Worm (Caenorhabditis elegans) whole organism, L1 larva: ENCODE data around the gene sahd-1.
A peak's percentile ranks its signal among the peaks of the same experiment; 100 is the strongest.

Source experiments
- aha-1 ChIP-seq: fragments of 150-350 bp; optimal IDR thresholded peaks from 2 replicates; lab custom pipeline; 2014; ENCODE audit warnings: missing biosample characterization, missing genetic modification characterization
- ama-1 ChIP-seq: fragments of 150-350 bp; optimal IDR thresholded peaks from 2 replicates; lab custom pipeline; 2014
- ceh-63 ChIP-seq: fragments of 200-800 bp; sonication (Bioruptor generic); optimal IDR thresholded peaks from 2 replicates; lab custom pipeline; 2018; ENCODE audit warnings: mild to moderate bottlenecking, missing genetic modification characterization, missing compliant biosample characterization
- ceh-8 ChIP-seq: fragments of 200-800 bp; sonication (Bioruptor generic); optimal IDR thresholded peaks from 2 replicates; lab custom pipeline; 2018; ENCODE audit warnings: mild to moderate bottlenecking, missing genetic modification characterization, moderate library complexity, missing compliant biosample characterization
- ceh-82 ChIP-seq, 3 experiments: fragments of 150-350 bp in 1 of 3; sonication (generic microtip) in 2 of 3; optimal IDR thresholded peaks; 2 replicates each; lab custom pipeline; 2014 to 2017; ENCODE audit warnings: missing biosample characterization in 3 of 3, missing genetic modification characterization in 3 of 3
- ces-1 ChIP-seq: fragments of 150-350 bp; optimal IDR thresholded peaks from 2 replicates; lab custom pipeline; 2014; ENCODE audit warnings: missing biosample characterization, missing genetic modification reagents, missing genetic modification characterization
- dpl-1 ChIP-seq, 3 experiments: fragments of 150-350 bp in 2 of 3; sonication (generic microtip) in 1 of 3; optimal IDR thresholded peaks; 2 replicates each; lab custom pipeline; 2014 to 2017; ENCODE audit warnings: missing biosample characterization in 3 of 3, missing genetic modification characterization in 3 of 3, missing genetic modification reagents in 3 of 3
- efl-1 ChIP-seq, 4 experiments: fragments of 150-350 bp; optimal IDR thresholded peaks in 3 of 4; peaks in 1 of 4; 1 replicate in 1 of 4; 2 replicates in 3 of 4; lab custom pipeline; 2014; ENCODE audit warnings: missing biosample characterization in 2 of 4, missing genetic modification characterization in 2 of 4, missing genetic modification reagents in 2 of 4
- egl-13 ChIP-seq: sonication (generic microtip); optimal IDR thresholded peaks from 2 replicates; lab custom pipeline; 2016; ENCODE audit warnings: missing genotype, missing genetic modification reagents, missing genetic modification characterization, missing compliant biosample characterization
- egl-27 ChIP-seq, 2 experiments: fragments of 150-350 bp in 1 of 2; sonication (generic microtip); optimal IDR thresholded peaks; 3 replicates each; lab custom pipeline; 2017 to 2018; ENCODE audit warnings: missing biosample characterization in 2 of 2, missing genetic modification characterization in 2 of 2, missing genetic modification reagents in 2 of 2
- elt-3 ChIP-seq, 6 experiments: fragments of 150-350 bp in 1 of 6; sonication (generic microtip); optimal IDR thresholded peaks; 2 replicates each; lab custom pipeline; 2017 to 2018; ENCODE audit warnings: missing biosample characterization in 6 of 6, missing genetic modification characterization in 6 of 6, inconsistent platforms in 1 of 6
- fkh-8 ChIP-seq: sonication (generic microtip); optimal IDR thresholded peaks from 2 replicates; lab custom pipeline; 2016; ENCODE audit warnings: mild to moderate bottlenecking, missing genetic modification characterization, missing compliant biosample characterization
- grh-1 ChIP-seq: fragments of 200-800 bp; sonication (Bioruptor generic); IDR thresholded peaks from 2 replicates; pipeline ENCODE4 v1.3.6; 2022; ENCODE audit warnings: missing genetic modification reagents, missing genetic modification characterization, missing compliant biosample characterization
- hlh-17 ChIP-seq: fragments of 200-800 bp; sonication (Bioruptor generic); optimal IDR thresholded peaks from 2 replicates; lab custom pipeline; 2018; ENCODE audit warnings: missing genetic modification characterization, mild to moderate bottlenecking, missing compliant biosample characterization, moderate library complexity, borderline replicate concordance
- hlh-4 ChIP-seq: sonication (generic microtip); optimal IDR thresholded peaks from 2 replicates; lab custom pipeline; 2016; ENCODE audit warnings: mild to moderate bottlenecking, missing genetic modification characterization, missing compliant biosample characterization
- hpl-2 ChIP-seq: fragments of 150-350 bp; optimal IDR thresholded peaks from 2 replicates; lab custom pipeline; 2014; ENCODE audit warnings: missing biosample characterization, missing genetic modification reagents, missing genetic modification characterization
- irx-1 ChIP-seq: sonication (generic microtip); optimal IDR thresholded peaks from 2 replicates; lab custom pipeline; 2016; ENCODE audit warnings: missing genetic modification characterization, missing compliant biosample characterization
- isw-1 ChIP-seq: fragments of 200-800 bp; sonication (Bioruptor generic); IDR thresholded peaks from 2 replicates; pipeline ENCODE4 v1.3.6; 2022; ENCODE audit warnings: missing genetic modification characterization, missing compliant biosample characterization
- jun-1 ChIP-seq: fragments of 150-350 bp; optimal IDR thresholded peaks from 2 replicates; lab custom pipeline; 2014; ENCODE audit warnings: missing biosample characterization, missing genetic modification reagents, missing genetic modification characterization
- lin-13 ChIP-seq: fragments of 150-350 bp; optimal IDR thresholded peaks from 2 replicates; lab custom pipeline; 2014; ENCODE audit warnings: missing biosample characterization, missing genetic modification reagents, missing genetic modification characterization
- lin-15B ChIP-seq: fragments of 150-350 bp; sonication (generic microtip); optimal IDR thresholded peaks from 3 replicates; lab custom pipeline; 2014; ENCODE audit warnings: missing biosample characterization, missing genetic modification characterization
- lin-35 ChIP-seq, 2 experiments: fragments of 150-350 bp; optimal IDR thresholded peaks; 2 replicates each; lab custom pipeline; 2014; ENCODE audit warnings: missing biosample characterization in 2 of 2, missing genetic modification characterization in 2 of 2, missing genetic modification reagents in 2 of 2
- lir-3 ChIP-seq: sonication (generic microtip); optimal IDR thresholded peaks from 2 replicates; lab custom pipeline; 2016; ENCODE audit warnings: mild to moderate bottlenecking, missing genetic modification characterization, moderate library complexity, missing compliant biosample characterization; ENCODE audit not compliant: poor library complexity
- lsy-2 ChIP-seq, 2 experiments: fragments of 150-350 bp; optimal IDR thresholded peaks; 2 replicates each; lab custom pipeline; 2014; ENCODE audit warnings: missing biosample characterization in 2 of 2, missing genetic modification characterization in 2 of 2
- mep-1 ChIP-seq: fragments of 150-350 bp; optimal IDR thresholded peaks from 2 replicates; lab custom pipeline; 2014; ENCODE audit warnings: missing biosample characterization, missing genetic modification characterization
- nhr-11 ChIP-seq: fragments of 150-350 bp; optimal IDR thresholded peaks from 2 replicates; lab custom pipeline; 2014; ENCODE audit warnings: missing biosample characterization, missing genetic modification characterization
- nhr-12 ChIP-seq: sonication (generic microtip); optimal IDR thresholded peaks from 2 replicates; lab custom pipeline; 2017; ENCODE audit warnings: missing biosample characterization, missing genetic modification characterization
- nhr-28 ChIP-seq: fragments of 150-350 bp; optimal IDR thresholded peaks from 2 replicates; lab custom pipeline; 2014; ENCODE audit warnings: missing biosample characterization, missing genetic modification characterization
- nhr-47 ChIP-seq: sonication (generic microtip); optimal IDR thresholded peaks from 2 replicates; lab custom pipeline; 2016; ENCODE audit warnings: mild to moderate bottlenecking, missing genetic modification characterization, moderate library complexity, missing compliant biosample characterization
- nhr-71 ChIP-seq: sonication (generic microtip); optimal IDR thresholded peaks from 2 replicates; lab custom pipeline; 2016; ENCODE audit warnings: mild to moderate bottlenecking, missing genetic modification characterization, moderate library complexity, missing compliant biosample characterization
- nhr-76 ChIP-seq: sonication (generic microtip); optimal IDR thresholded peaks from 2 replicates; lab custom pipeline; 2017; ENCODE audit warnings: missing biosample characterization, missing genetic modification characterization
- nhr-77 ChIP-seq: fragments of 150-350 bp; optimal IDR thresholded peaks from 2 replicates; lab custom pipeline; 2014; ENCODE audit warnings: missing biosample characterization, missing genetic modification characterization
- nhr-85 ChIP-seq: sonication (generic microtip); peaks from one replicate; lab custom pipeline; 2016; ENCODE audit warnings: missing genetic modification characterization, inconsistent platforms, missing compliant biosample characterization
- pqm-1 ChIP-seq: sonication (generic microtip); optimal IDR thresholded peaks from 3 replicates; lab custom pipeline; 2017; ENCODE audit warnings: missing biosample characterization, missing genetic modification characterization
- rnt-1 ChIP-seq: sonication (generic microtip); optimal IDR thresholded peaks from 2 replicates; lab custom pipeline; 2016; ENCODE audit warnings: mild to moderate bottlenecking, missing genetic modification characterization, moderate library complexity, missing compliant biosample characterization
- skn-1 ChIP-seq: fragments of 150-350 bp; optimal IDR thresholded peaks from 2 replicates; lab custom pipeline; 2014; ENCODE audit warnings: missing biosample characterization, missing genetic modification characterization
- snpc-4 ChIP-seq: fragments of 150-350 bp; optimal IDR thresholded peaks from 2 replicates; lab custom pipeline; 2014; ENCODE audit warnings: missing biosample characterization, missing genetic modification characterization
- snu-23 ChIP-seq: sonication (generic microtip); optimal IDR thresholded peaks from 2 replicates; lab custom pipeline; 2016; ENCODE audit warnings: missing genetic modification characterization, missing compliant biosample characterization
- sox-4 ChIP-seq: sonication (generic microtip); optimal IDR thresholded peaks from 2 replicates; lab custom pipeline; 2016; ENCODE audit warnings: missing genetic modification characterization, missing compliant biosample characterization
- sup-37 ChIP-seq: fragments of 200-800 bp; sonication (Bioruptor generic); optimal IDR thresholded peaks from 2 replicates; lab custom pipeline; 2018; ENCODE audit warnings: mild to moderate bottlenecking, missing genetic modification characterization, missing compliant biosample characterization
- tbx-2 ChIP-seq: sonication (generic microtip); optimal IDR thresholded peaks from 2 replicates; lab custom pipeline; 2016; ENCODE audit warnings: missing genetic modification characterization, missing compliant biosample characterization
- tlp-1 ChIP-seq: fragments of 150-350 bp; optimal IDR thresholded peaks from 2 replicates; lab custom pipeline; 2014; ENCODE audit warnings: missing biosample characterization, missing genetic modification characterization
- unc-130 ChIP-seq: fragments of 150-350 bp; optimal IDR thresholded peaks from 2 replicates; lab custom pipeline; 2017; ENCODE audit warnings: missing biosample characterization, missing genetic modification characterization, inconsistent platforms
- unc-30 ChIP-seq: sonication (generic microtip); optimal IDR thresholded peaks from 2 replicates; lab custom pipeline; 2017; ENCODE audit warnings: missing biosample characterization, missing genetic modification characterization
- unc-62 ChIP-seq: fragments of 150-350 bp; optimal IDR thresholded peaks from 2 replicates; lab custom pipeline; 2014; ENCODE audit warnings: missing biosample characterization, missing genetic modification reagents, missing genetic modification characterization
- vab-15 ChIP-seq: sonication (generic microtip); optimal IDR thresholded peaks from 2 replicates; lab custom pipeline; 2017; ENCODE audit warnings: missing genotype, mild to moderate bottlenecking, missing genetic modification characterization, missing compliant biosample characterization
- ztf-11 ChIP-seq, 2 experiments: sonication (generic microtip); optimal IDR thresholded peaks; 2 replicates each; lab custom pipeline; 2016 to 2017; ENCODE audit warnings: missing genetic modification characterization in 2 of 2, missing biosample characterization in 1 of 2, missing compliant biosample characterization in 1 of 2

Gene sahd-1

DNA sequence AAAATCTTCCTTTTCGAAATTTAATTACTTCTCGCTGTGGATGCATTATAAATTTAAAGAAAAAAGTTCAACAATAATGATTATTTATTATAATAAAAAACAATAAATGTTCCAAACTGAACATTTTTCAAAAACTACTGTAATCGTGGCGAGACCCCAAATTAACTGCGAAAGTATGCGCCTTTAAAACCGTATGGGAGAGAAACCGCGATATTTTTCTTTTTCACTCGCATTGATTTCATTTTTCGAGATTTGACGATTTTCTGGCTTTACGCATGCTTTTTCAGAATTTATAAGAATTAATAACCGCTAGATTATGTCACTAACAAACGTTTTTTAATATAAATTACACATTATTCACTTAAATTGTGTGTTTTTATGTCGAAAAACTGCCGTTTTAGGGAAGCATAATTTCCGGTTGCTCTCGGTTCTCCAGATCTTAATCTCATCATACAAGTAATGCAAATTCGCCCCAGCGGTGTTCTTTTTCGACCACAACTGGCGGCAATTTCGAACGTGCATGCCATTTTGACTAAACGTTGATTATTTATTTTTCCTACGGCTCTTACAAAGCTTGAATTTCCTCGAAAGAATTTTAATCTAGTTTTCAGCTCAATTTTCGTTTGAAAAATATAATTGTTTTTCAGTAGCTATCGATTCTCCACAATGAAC, 13.6 kb downstream of the sahd-1 start, which contains the start of gene F12A10.8 (continued):
- TF ChIP-seq efl-1 (optimal IDR thresholded peaks at IDR 0.05; lab: Kevin White, UChicago), result peak; percentile 57 to 83
- peak; percentile 85 to 98 for TF ChIP-seq efl-1 (GFP tag; optimal IDR thresholded peaks at IDR 0.05 in 1 of 2; lab: Kevin White, UChicago)
- no peak for TF ChIP-seq nhr-11 (tag; lab: Kevin White, UChicago)
- peak; percentile 33 for TF ChIP-seq nhr-85 (tag; lab: Kevin White, UChicago)
- no peak for TF ChIP-seq nhr-12
- TF ChIP-seq nhr-76, result no peak
- no peak for TF ChIP-seq egl-27 (tag; optimal IDR thresholded peaks at IDR 0.05; lab: Kevin White, UChicago)
- no peak for TF ChIP-seq isw-1 (GFP tag; lab: Robert Waterston, UW)
- TF ChIP-seq nhr-71 (tag; lab: Kevin White, UChicago), result no peak
- TF ChIP-seq dpl-1 (GFP tag; optimal IDR thresholded peaks at IDR 0.05; lab: Kevin White, UChicago), result peak; percentile 67 to 87 (median 79)
- TF ChIP-seq egl-13 (tag; lab: Kevin White, UChicago), result no peak
- TF ChIP-seq lir-3 (tag; lab: Kevin White, UChicago), result no peak
- no peak for TF ChIP-seq nhr-47 (tag; lab: Kevin White, UChicago)
- no peak for TF ChIP-seq unc-130
- no peak for TF ChIP-seq snpc-4 (tag; lab: Kevin White, UChicago)
- TF ChIP-seq rnt-1 (tag; lab: Kevin White, UChicago), result peak; percentile 21
- peak; percentile 67 for TF ChIP-seq lin-15B (tag; lab: Kevin White, UChicago)
- peak; percentile 17 for TF ChIP-seq skn-1
- TF ChIP-seq ceh-82 (tag; optimal IDR thresholded peaks at IDR 0.05; lab: Kevin White, UChicago), result peak in 1 of 3 experiments; percentile 32
- peak; percentile 75 to 92 for TF ChIP-seq lin-35 (GFP tag; optimal IDR thresholded peaks at IDR 0.05; lab: Kevin White, UChicago)
- no peak for TF ChIP-seq aha-1 (tag; lab: Kevin White, UChicago)
- TF ChIP-seq tlp-1, result no peak
- no peak for TF ChIP-seq tbx-2 (tag; lab: Kevin White, UChicago)
- TF ChIP-seq vab-15, result no peak
- TF ChIP-seq elt-3 (tag; optimal IDR thresholded peaks at IDR 0.05; lab: Kevin White, UChicago), result no peak
- no peak for TF ChIP-seq ztf-11 (tag; optimal IDR thresholded peaks at IDR 0.05; lab: Kevin White, UChicago)
- TF ChIP-seq lsy-2 (tag; optimal IDR thresholded peaks at IDR 0.05; lab: Kevin White, UChicago), result peak in 1 of 2 experiments; percentile 68
- TF ChIP-seq hpl-2 (GFP tag; lab: Kevin White, UChicago), result no peak
- no peak for TF ChIP-seq hlh-17 (GFP tag; lab: Kevin White, UChicago)
- TF ChIP-seq ceh-8 (GFP tag; lab: Kevin White, UChicago), result no peak
- TF ChIP-seq pqm-1 (tag; lab: Kevin White, UChicago), result no peak
- no peak for TF ChIP-seq ces-1 (GFP tag; lab: Kevin White, UChicago)
- TF ChIP-seq sup-37 (GFP tag; lab: Kevin White, UChicago), result no peak
- TF ChIP-seq ceh-63 (GFP tag; lab: Kevin White, UChicago), result no peak
- TF ChIP-seq sox-4 (tag; lab: Kevin White, UChicago), result no peak
- TF ChIP-seq fkh-8 (tag; lab: Kevin White, UChicago), result no peak
- TF ChIP-seq, all 84 proteins: peak for 14

DNA sequence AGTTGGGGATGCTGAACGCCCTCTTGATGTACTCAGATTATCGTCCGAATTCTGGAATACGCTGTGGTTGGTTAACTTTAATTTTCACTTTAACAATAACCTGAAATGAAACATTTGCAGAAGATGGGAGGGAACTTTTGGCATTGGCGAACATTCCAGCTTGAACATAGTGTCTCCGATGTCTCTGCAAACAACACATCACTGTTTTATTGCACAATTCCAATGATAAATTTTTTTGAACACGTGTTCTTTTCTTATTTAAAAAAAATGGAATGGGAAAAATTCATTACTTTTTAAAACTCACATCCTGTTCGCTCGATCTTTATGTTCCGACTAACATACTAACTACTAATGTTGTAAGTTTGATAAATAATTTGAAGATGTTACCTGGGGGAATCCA, 14.3 kb downstream of the sahd-1 start, which contains the start of gene fzy-1:
TSS of gene fzy-1 (plus strand) at position 301 of the 400 bp plus-strand sequence.
- no peak for TF ChIP-seq nhr-28 (tag; lab: Kevin White, UChicago)
- TF ChIP-seq hlh-4, result no peak
- TF ChIP-seq jun-1 (tag; lab: Kevin White, UChicago), result no peak
- TF ChIP-seq ama-1 (lab: Kevin White, UChicago), result no peak
- no peak for TF ChIP-seq mep-1
- TF ChIP-seq nhr-77 (tag; lab: Kevin White, UChicago), result no peak
- no peak for TF ChIP-seq dpl-1 (GFP tag; optimal IDR thresholded peaks at IDR 0.05; lab: Kevin White, UChicago)
- TF ChIP-seq nhr-47 (tag; lab: Kevin White, UChicago), result no peak
- no peak for TF ChIP-seq unc-62
- no peak for TF ChIP-seq lin-13 (GFP tag; lab: Kevin White, UChicago)
- no peak for TF ChIP-seq hpl-2 (GFP tag; lab: Kevin White, UChicago)
- no peak for TF ChIP-seq grh-1 (GFP tag; lab: Robert Waterston, UW)
- no peak for TF ChIP-seq skn-1
- TF ChIP-seq unc-30, result no peak
- TF ChIP-seq snu-23 (GFP tag; lab: Kevin White, UChicago), result no peak
- TF ChIP-seq nhr-76, result no peak
- no peak for TF ChIP-seq irx-1
